Fruit fly (Drosophila melanogaster) whole organism, embryonic: Measurements from ENCODE around the gene CG5913.

Source experiments
- B-H1 ChIP-seq: fragments of 200-800 bp; sonication (Bioruptor generic); IDR thresholded peaks from 3 replicates; pipeline ENCODE4 v1.3.6; 2022; ENCODE audit warnings: missing biosample characterization, missing genetic modification characterization
- BEAF-32 ChIP-seq: fragments of 200-800 bp; sonication (Bioruptor generic); optimal IDR thresholded peaks from 3 replicates; lab custom pipeline; 2017; ENCODE audit warnings: missing biosample characterization, missing genetic modification characterization, mild to moderate bottlenecking, moderate library complexity, missing genetic modification reagents
- CG10209 ChIP-seq: fragments of 200-800 bp; sonication (Bioruptor generic); optimal IDR thresholded peaks from 3 replicates; lab custom pipeline; 2017; ENCODE audit warnings: missing biosample characterization, mild to moderate bottlenecking, missing genetic modification characterization, missing genetic modification reagents
- CG10654 ChIP-seq: fragments of 200-800 bp; sonication (Bioruptor generic); optimal IDR thresholded peaks from 2 replicates; lab custom pipeline; 2016; ENCODE audit warnings: missing biosample characterization, missing genetic modification characterization
- CG11247 ChIP-seq: fragments of 200-800 bp; sonication (Bioruptor generic); IDR thresholded peaks from 2 replicates; pipeline ENCODE4 v1.3.6; 2022; ENCODE audit warnings: missing biosample characterization, missing genetic modification characterization
- CG11560 ChIP-seq: fragments of 200-800 bp; sonication (Bioruptor generic); IDR thresholded peaks from 3 replicates; pipeline ENCODE4 v1.3.6; 2022; ENCODE audit warnings: missing biosample characterization, missing genetic modification characterization
- CG14710 ChIP-seq: fragments of 200-800 bp; sonication (Bioruptor generic); optimal IDR thresholded peaks from 3 replicates; lab custom pipeline; 2019; ENCODE audit warnings: missing biosample characterization, mild to moderate bottlenecking, missing genetic modification characterization, moderate library complexity
- CG15514 ChIP-seq: fragments of 200-800 bp; sonication (Bioruptor generic); optimal IDR thresholded peaks from 3 replicates; lab custom pipeline; 2017; ENCODE audit warnings: missing biosample characterization, missing genetic modification characterization, mild to moderate bottlenecking, moderate library complexity, missing genetic modification reagents
- CG15601 ChIP-seq: fragments of 200-800 bp; sonication (Bioruptor generic); optimal IDR thresholded peaks from 3 replicates; lab custom pipeline; 2019; ENCODE audit warnings: missing biosample characterization, mild to moderate bottlenecking, missing genetic modification characterization, moderate library complexity
- CG17359 ChIP-seq: fragments of 200-800 bp; sonication (Bioruptor generic); optimal IDR thresholded peaks from 3 replicates; lab custom pipeline; 2018; ENCODE audit warnings: missing biosample characterization, mild to moderate bottlenecking, missing genetic modification characterization, moderate library complexity
- CG1832 ChIP-seq: fragments of 200-800 bp; sonication (Bioruptor generic); optimal IDR thresholded peaks from 2 replicates; lab custom pipeline; 2017; ENCODE audit warnings: missing biosample characterization, mild to moderate bottlenecking, missing genetic modification characterization, inconsistent platforms
- CG2120 ChIP-seq: fragments of 200-800 bp; sonication (Bioruptor generic); optimal IDR thresholded peaks from 3 replicates; lab custom pipeline; 2016; ENCODE audit warnings: missing biosample characterization, missing genetic modification characterization
- CG2712 ChIP-seq: fragments of 200-800 bp; optimal IDR thresholded peaks from 3 replicates; lab custom pipeline; 2019; ENCODE audit warnings: missing biosample characterization, mild to moderate bottlenecking, missing genetic modification characterization, moderate library complexity
- CG4328 ChIP-seq: fragments of 200-800 bp; sonication (Bioruptor generic); optimal IDR thresholded peaks from 3 replicates; lab custom pipeline; 2017; ENCODE audit warnings: missing biosample characterization, missing genetic modification reagents, missing genetic modification characterization
- CG6791 ChIP-seq: fragments of 200-800 bp; sonication (Bioruptor generic); IDR thresholded peaks from 3 replicates; pipeline ENCODE4 v1.3.6; 2022; ENCODE audit warnings: missing biosample characterization, missing genetic modification characterization; ENCODE audit not compliant: partially characterized antibody
- CG7372 ChIP-seq: fragments of 200-800 bp; sonication (Bioruptor generic); IDR thresholded peaks from 2 replicates; pipeline ENCODE4 v1.3.6; 2022; ENCODE audit warnings: missing biosample characterization, missing genetic modification characterization
- CG9215 ChIP-seq: fragments of 200-800 bp; sonication (Bioruptor generic); IDR thresholded peaks from 2 replicates; pipeline ENCODE4 v1.3.6; 2022; ENCODE audit warnings: missing biosample characterization, missing genetic modification characterization
- CHES-1-like ChIP-seq: fragments of 200-800 bp; sonication (Bioruptor generic); optimal IDR thresholded peaks from 2 replicates; lab custom pipeline; 2016; ENCODE audit warnings: missing biosample characterization, missing genetic modification characterization
- Camta ChIP-seq: fragments of 200-800 bp; sonication (Bioruptor generic); optimal IDR thresholded peaks from 2 replicates; lab custom pipeline; 2016; ENCODE audit warnings: missing biosample characterization, missing genetic modification characterization
- Dbx ChIP-seq: fragments of 200-800 bp; sonication (Bioruptor generic); IDR thresholded peaks from 3 replicates; pipeline ENCODE4 v1.3.6; 2022; ENCODE audit warnings: missing biosample characterization, missing genetic modification characterization
- Ets97D ChIP-seq: fragments of 200-800 bp; sonication (Bioruptor generic); optimal IDR thresholded peaks from 3 replicates; lab custom pipeline; 2016; ENCODE audit warnings: missing biosample characterization, missing genetic modification characterization
- HHEX ChIP-seq: fragments of 200-800 bp; sonication (Bioruptor generic); optimal IDR thresholded peaks from 3 replicates; lab custom pipeline; 2017; ENCODE audit warnings: missing biosample characterization, mild to moderate bottlenecking, missing genetic modification characterization, missing genetic modification reagents
- Hmx ChIP-seq: fragments of 200-800 bp; sonication (Bioruptor generic); optimal IDR thresholded peaks from 2 replicates; lab custom pipeline; 2016; ENCODE audit warnings: missing biosample characterization, missing genetic modification characterization
- Meics ChIP-seq: fragments of 200-800 bp; sonication (Bioruptor generic); optimal IDR thresholded peaks from 2 replicates; lab custom pipeline; 2017; ENCODE audit warnings: missing biosample characterization, mild to moderate bottlenecking, missing genetic modification characterization
- Nf-YB ChIP-seq: fragments of 200-800 bp; sonication (Bioruptor generic); optimal IDR thresholded peaks from 3 replicates; lab custom pipeline; 2019; ENCODE audit warnings: missing biosample characterization, mild to moderate bottlenecking, missing genetic modification characterization, moderate library complexity
- Rx ChIP-seq: fragments of 200-800 bp; sonication (Bioruptor generic); IDR thresholded peaks from 2 replicates; pipeline ENCODE4 v1.3.6; 2022; ENCODE audit warnings: missing biosample characterization, missing genetic modification characterization
- cas ChIP-seq: fragments of 200-800 bp; sonication (Bioruptor generic); IDR thresholded peaks from 2 replicates; pipeline ENCODE4 v1.3.6; 2022; ENCODE audit warnings: missing biosample characterization, missing genetic modification characterization
- corto ChIP-seq: fragments of 200-800 bp; sonication (Bioruptor generic); optimal IDR thresholded peaks from 2 replicates; lab custom pipeline; 2016; ENCODE audit warnings: missing biosample characterization, mild to moderate bottlenecking, missing genetic modification characterization, moderate library complexity
- fd64A ChIP-seq: fragments of 200-800 bp; sonication (Bioruptor generic); optimal IDR thresholded peaks from 3 replicates; lab custom pipeline; 2018; ENCODE audit warnings: missing biosample characterization, mild to moderate bottlenecking, missing genetic modification characterization
- fru ChIP-seq: fragments of >200 bp; optimal IDR thresholded peaks from 2 replicates; lab custom pipeline; 2017
- gfzf ChIP-seq: fragments of 200-800 bp; sonication (Bioruptor generic); optimal IDR thresholded peaks from 2 replicates; lab custom pipeline; 2016; ENCODE audit warnings: missing biosample characterization, mild to moderate bottlenecking, missing genetic modification characterization, moderate library complexity
- insv ChIP-seq, 2 experiments: fragments of 200-800 bp; sonication (Bioruptor generic); optimal IDR thresholded peaks; 3 replicates each; lab custom pipeline; 2016 to 2018; ENCODE audit warnings: missing biosample characterization in 2 of 2, missing genetic modification characterization in 2 of 2
- jing ChIP-seq: fragments of 200-800 bp; sonication (Bioruptor generic); optimal IDR thresholded peaks from 2 replicates; lab custom pipeline; 2018; ENCODE audit warnings: missing biosample characterization, mild to moderate bottlenecking, missing genetic modification characterization
- kah ChIP-seq: fragments of 200-800 bp; sonication (Bioruptor generic); optimal IDR thresholded peaks from 2 replicates; lab custom pipeline; 2018; ENCODE audit warnings: missing biosample characterization, mild to moderate bottlenecking, missing genetic modification characterization
- nom ChIP-seq: fragments of 200-800 bp; sonication (Bioruptor generic); optimal IDR thresholded peaks from 2 replicates; lab custom pipeline; 2017; ENCODE audit warnings: missing biosample characterization, missing genetic modification characterization, mild to moderate bottlenecking, moderate library complexity, missing genetic modification reagents
- oc ChIP-seq: fragments of 200-800 bp; sonication (Bioruptor generic); optimal IDR thresholded peaks from 2 replicates; lab custom pipeline; 2018; ENCODE audit warnings: missing biosample characterization, mild to moderate bottlenecking, missing genetic modification characterization, moderate library complexity
- phol ChIP-seq: fragments of 200-800 bp; sonication (Bioruptor generic); optimal IDR thresholded peaks from 3 replicates; lab custom pipeline; 2018; ENCODE audit warnings: missing biosample characterization, mild to moderate bottlenecking, missing genetic modification characterization, moderate library complexity
- pros ChIP-seq: fragments of 200-800 bp; sonication (Bioruptor generic); optimal IDR thresholded peaks from 3 replicates; lab custom pipeline; 2019; ENCODE audit warnings: missing biosample characterization, mild to moderate bottlenecking, missing genetic modification characterization, moderate library complexity
- pum ChIP-seq: fragments of 200-800 bp; sonication (Bioruptor generic); optimal IDR thresholded peaks from 2 replicates; lab custom pipeline; 2016; ENCODE audit warnings: missing biosample characterization, missing genetic modification characterization
- scrt ChIP-seq: fragments of 200-800 bp; sonication (Bioruptor generic); optimal IDR thresholded peaks from 2 replicates; lab custom pipeline; 2018; ENCODE audit warnings: missing biosample characterization, mild to moderate bottlenecking, missing genetic modification characterization, moderate library complexity
- seq ChIP-seq: fragments of 200-800 bp; sonication (Bioruptor generic); IDR thresholded peaks from 2 replicates; pipeline ENCODE4 v1.3.6; 2022; ENCODE audit warnings: missing biosample characterization, missing genetic modification characterization
- slp2 ChIP-seq: fragments of 200-800 bp; sonication (Bioruptor generic); optimal IDR thresholded peaks from 2 replicates; lab custom pipeline; 2016; ENCODE audit warnings: missing biosample characterization, missing genetic modification characterization
- so ChIP-seq: fragments of 200-800 bp; sonication (Bioruptor generic); IDR thresholded peaks from 3 replicates; pipeline ENCODE4 v1.3.6; 2022; ENCODE audit warnings: missing biosample characterization, missing genetic modification characterization
- sr ChIP-seq: fragments of 200-800 bp; sonication (Bioruptor generic); IDR thresholded peaks from 3 replicates; pipeline ENCODE4 v1.3.6; 2022; ENCODE audit warnings: missing biosample characterization, missing genetic modification characterization
- ssp ChIP-seq: fragments of 200-800 bp; sonication (Bioruptor generic); IDR thresholded peaks from 2 replicates; pipeline ENCODE4 v1.3.6; 2022; ENCODE audit warnings: missing biosample characterization, missing genetic modification characterization
- tna ChIP-seq: fragments of 200-800 bp; sonication (Bioruptor generic); IDR thresholded peaks from 2 replicates; pipeline ENCODE4 v1.3.6; 2022; ENCODE audit warnings: missing biosample characterization, missing genetic modification characterization; ENCODE audit not compliant: partially characterized antibody
- ttk ChIP-seq: fragments of 200-800 bp; sonication (Bioruptor generic); IDR thresholded peaks from 2 replicates; pipeline ENCODE4 v2.1.2; 2022; ENCODE audit warnings: missing biosample characterization, missing genetic modification characterization
- twi ChIP-seq: fragments of 200-800 bp; optimal IDR thresholded peaks from 2 replicates; lab custom pipeline; 2019; ENCODE audit warnings: missing biosample characterization, mild to moderate bottlenecking, missing genetic modification characterization, moderate library complexity
- zfh2 ChIP-seq: fragments of 200-800 bp; sonication (Bioruptor generic); optimal IDR thresholded peaks from 2 replicates; lab custom pipeline; 2016; ENCODE audit warnings: missing biosample characterization, missing genetic modification characterization

Gene CG5913

DNA sequence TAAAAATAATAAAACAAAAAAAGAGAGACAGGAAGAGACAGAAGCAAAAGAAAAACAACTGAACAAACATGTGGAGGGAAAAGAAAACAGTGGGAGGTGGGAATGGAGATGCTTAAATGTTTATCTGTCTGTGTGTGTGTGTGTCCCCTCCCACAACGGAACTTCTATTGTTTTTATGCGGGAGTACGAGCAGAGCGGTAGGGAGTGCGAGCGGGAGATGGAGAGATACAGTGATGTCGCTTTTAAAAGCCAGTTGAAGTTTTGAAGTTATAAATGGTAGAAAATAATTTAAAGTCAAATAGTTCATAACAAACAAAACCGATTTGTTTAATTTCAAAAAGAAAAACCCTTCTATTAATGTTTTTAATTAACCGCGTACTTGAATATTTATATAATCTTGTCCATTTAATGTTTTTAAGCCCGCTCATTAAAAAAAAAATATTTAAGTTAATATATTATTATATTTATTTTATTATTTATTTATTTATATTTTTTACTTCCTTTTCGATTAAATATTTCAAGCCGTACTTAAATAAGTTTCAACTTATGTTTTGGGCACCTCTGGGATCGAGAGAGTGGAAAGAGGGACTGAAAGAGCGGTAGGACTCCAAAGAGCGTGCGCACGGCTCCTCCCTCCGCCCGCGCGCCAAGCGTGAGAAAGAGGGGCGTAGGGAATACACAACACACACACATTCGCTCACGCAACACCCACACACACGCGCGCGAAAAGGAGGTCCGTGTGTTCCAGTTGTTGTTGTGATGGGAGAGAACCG lies 12.9 kb upstream of the CG5913 start (continued):
- TF ChIP-seq tna (GFP tag; lab: Robert Waterston, UW) (no peak), BEAF-32 (GFP tag; lab: Kevin White, UChicago) (no peak), kah (GFP tag; lab: Kevin White, UChicago) (no peak), B-H1 (no peak; the same call in 2 of the 3 replicates), jing (no peak), Ets97D (GFP tag; lab: Kevin White, UChicago) (no peak), CG15514 (GFP tag; lab: Kevin White, UChicago) (peak; percentile 10), ttk (GFP tag; lab: Robert Waterston, UW) (0 out of 2 replicates have a peak, but pooled peaks have one; percentile 5), CG2120 (GFP tag; lab: Kevin White, UChicago) (peak; percentile 51), CG17359 (tag; lab: Kevin White, UChicago) (peak; percentile 62), phol (tag; lab: Kevin White, UChicago) (peak; percentile 68), gfzf (GFP tag; lab: Kevin White, UChicago) (no peak), corto (GFP tag; lab: Kevin White, UChicago) (no peak), nom (GFP tag; lab: Kevin White, UChicago) (no peak), cas (no peak), Dbx (GFP tag; lab: Robert Waterston, UW) (peak; percentile 7; the same call in 1 of the 3 replicates), seq (GFP tag; lab: Robert Waterston, UW) (no peak), Rx (no peak), CG7372 (GFP tag; lab: Robert Waterston, UW) (no peak), CG2712 (tag; lab: Kevin White, UChicago) (peak; percentile 75), CG6791 (GFP tag; lab: Robert Waterston, UW) (no peak), Meics (peak; percentile 43), twi (peak; percentile 56), Hmx (GFP tag; lab: Kevin White, UChicago) (no peak), sr (GFP tag; lab: Robert Waterston, UW) (no peak; the same call in 2 of the 3 replicates), CG1832 (GFP tag; lab: Kevin White, UChicago) (no peak), CG9215 (GFP tag; lab: Robert Waterston, UW) (no peak), CG11560 (tag; lab: Robert Waterston, UW) (no peak), CHES-1-like (no peak), pum (GFP tag; lab: Kevin White, UChicago) (no peak), Nf-YB (peak; percentile 37), scrt (no peak), HHEX (peak; percentile 21), fd64A (no peak), CG10654 (GFP tag; lab: Kevin White, UChicago) (peak; percentile 31), CG4328 (no peak), fru (lab: Kevin White, UChicago) (no peak), oc (tag; lab: Kevin White, UChicago) (no peak), CG11247 (GFP tag; lab: Robert Waterston, UW) (no peak), zfh2 (GFP tag; lab: Kevin White, UChicago) (no peak), CG15601 (tag; lab: Kevin White, UChicago) (peak; percentile 63), Camta (GFP tag; lab: Kevin White, UChicago) (no peak), CG14710 (tag; lab: Kevin White, UChicago) (peak; percentile 64), pros (GFP tag; lab: Kevin White, UChicago) (no peak), slp2 (no peak), so (GFP tag; lab: Robert Waterston, UW) (no peak), CG10209 (peak; percentile 42), insv (GFP tag; optimal IDR thresholded peaks at IDR 0.05; lab: Kevin White, UChicago) (no peak), ssp (GFP tag; lab: Robert Waterston, UW) (0 out of 2 replicates have a peak, but pooled peaks have one; percentile 22)
